Fruit fly (Drosophila melanogaster): ENCODE results near the gene KaiR1D.

- no peak for TF ChIP-seq EcR (GFP tag; optimal IDR thresholded peaks at IDR 0.05)
- no peak for TF ChIP-seq Pif1A (GFP tag; optimal IDR thresholded peaks at IDR 0.05)
- no peak for TF ChIP-seq CG4496 (GFP tag; IDR thresholded peaks at IDR 0.05)
- no peak for TF ChIP-seq CG9948 (tag; optimal IDR thresholded peaks at IDR 0.05)
- no peak for TF ChIP-seq CG15710 (tag; optimal IDR thresholded peaks at IDR 0.05)
- no peak for TF ChIP-seq CG14655 (GFP tag; optimal IDR thresholded peaks at IDR 0.05)
- TF ChIP-seq CG8301 (tag; optimal IDR thresholded peaks at IDR 0.05): no peak
- no peak for TF ChIP-seq gl (tag; optimal IDR thresholded peaks at IDR 0.05)
- no peak for TF ChIP-seq rn (GFP tag; IDR thresholded peaks at IDR 0.05)
- TF ChIP-seq CG34367 (tag; optimal IDR thresholded peaks at IDR 0.05): no peak
These were observed 24.2 kb downstream of the KaiR1D start, which contains the start of gene CG15695 for dm6 chr3R:20841840-20842239.
